Worm (Caenorhabditis elegans) whole organism, L1 larva: Measurements from ENCODE around the gene ltah-1.2.

Experiments
- blmp-1 ChIP-seq: fragments of 150-350 bp; optimal IDR thresholded peaks from 2 replicates; lab custom pipeline; 2014; ENCODE audit warnings: missing biosample characterization, missing genetic modification characterization
- ceh-88 ChIP-seq: fragments of 200-800 bp; sonication (Bioruptor generic); IDR thresholded peaks from 2 replicates; pipeline ENCODE4 v1.3.6; 2022; ENCODE audit warnings: missing genetic modification characterization, missing compliant biosample characterization
- dsc-1 ChIP-seq: sonication (generic microtip); optimal IDR thresholded peaks from 2 replicates; lab custom pipeline; 2016; ENCODE audit warnings: mild to moderate bottlenecking, missing genetic modification characterization, missing compliant biosample characterization
- mep-1 ChIP-seq: fragments of 150-350 bp; optimal IDR thresholded peaks from 2 replicates; lab custom pipeline; 2014; ENCODE audit warnings: missing biosample characterization, missing genetic modification characterization
- nhr-76 ChIP-seq: sonication (generic microtip); optimal IDR thresholded peaks from 2 replicates; lab custom pipeline; 2017; ENCODE audit warnings: missing biosample characterization, missing genetic modification characterization
- skn-1 ChIP-seq: fragments of 150-350 bp; optimal IDR thresholded peaks from 2 replicates; lab custom pipeline; 2014; ENCODE audit warnings: missing biosample characterization, missing genetic modification characterization
- snpc-4 ChIP-seq: fragments of 150-350 bp; optimal IDR thresholded peaks from 2 replicates; lab custom pipeline; 2014; ENCODE audit warnings: missing biosample characterization, missing genetic modification characterization
- sptf-1 ChIP-seq: fragments of 150-350 bp; optimal IDR thresholded peaks from 2 replicates; lab custom pipeline; 2014; ENCODE audit warnings: missing biosample characterization, missing genetic modification characterization

DNA sequence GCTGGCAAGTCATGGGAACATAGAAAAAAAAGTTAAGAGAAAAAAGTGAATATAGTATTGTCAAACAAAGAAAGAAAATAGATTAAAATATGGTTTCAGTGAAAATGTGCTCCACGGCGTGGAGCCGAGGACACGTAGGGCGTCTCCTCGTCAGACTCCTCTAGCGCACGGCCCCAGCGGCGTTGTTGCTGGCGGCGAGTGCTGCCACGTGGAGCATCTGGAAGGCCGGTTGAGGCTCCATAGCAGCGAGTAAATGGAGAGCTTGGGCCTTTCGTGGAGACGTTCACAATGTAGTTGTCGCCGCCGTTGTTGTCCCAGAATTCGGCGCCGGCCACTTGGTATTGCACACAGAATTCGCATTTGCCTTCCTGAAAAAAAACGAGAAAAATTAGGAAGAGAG, 32.6 kb upstream of the ltah-1.2 start:
- TF ChIP-seq skn-1 (tag; lab: Kevin White, UChicago) (no peak), mep-1 (tag; lab: Kevin White, UChicago) (no peak), blmp-1 (no peak), sptf-1 (no peak), dsc-1 (no peak), nhr-76 (tag; lab: Kevin White, UChicago) (no peak), snpc-4 (tag; lab: Kevin White, UChicago) (no peak), ceh-88 (no peak)
